Worm (Caenorhabditis elegans): ENCODE measurements around the gene col-91.
A peak's percentile ranks its signal among the peaks of the same experiment; 100 is the strongest.

col-91 gene

ce11 chrIII:8263377-8263776, at the start of gene col-91:
Gene col-91 (minus strand): TSS chrIII:8263664.
- peak; percentile 40 for TF ChIP-seq lin-14 (GFP tag; optimal IDR thresholded peaks at IDR 0.05)
- TF ChIP-seq ceh-8 (GFP tag; optimal IDR thresholded peaks at IDR 0.05) = no peak
- no peak for TF ChIP-seq ceh-90 (tag; optimal IDR thresholded peaks at IDR 0.05)
- peak in 3 of 6 experiments; percentile 3 to 42 (median 36) for TF ChIP-seq elt-3 (tag; optimal IDR thresholded peaks at IDR 0.05)
- TF ChIP-seq sox-4 (tag; optimal IDR thresholded peaks at IDR 0.05) = no peak
- no peak for TF ChIP-seq sup-37 (GFP tag; optimal IDR thresholded peaks at IDR 0.05)
- no peak for TF ChIP-seq nhr-12 (tag; optimal IDR thresholded peaks at IDR 0.05)
- TF ChIP-seq lsy-2 (tag; optimal IDR thresholded peaks at IDR 0.05) = no peak
- TF ChIP-seq vab-15 (tag; optimal IDR thresholded peaks at IDR 0.05) = no peak

- TF ChIP-seq pax-3 (tag; optimal IDR thresholded peaks at IDR 0.05) = no peak
- no peak for TF ChIP-seq hlh-4 (tag; optimal IDR thresholded peaks at IDR 0.05)
- TF ChIP-seq elt-3 (tag; optimal IDR thresholded peaks at IDR 0.05) = no peak
- no peak for TF ChIP-seq unc-86 (tag; optimal IDR thresholded peaks at IDR 0.05)
- TF ChIP-seq sup-37 (GFP tag; optimal IDR thresholded peaks at IDR 0.05) = no peak
- no peak for TF ChIP-seq tbx-2 (tag; optimal IDR thresholded peaks at IDR 0.05)
- TF ChIP-seq unc-98 (GFP tag; IDR thresholded peaks at IDR 0.05) = no peak
- no peak for TF ChIP-seq ztf-4 (tag; optimal IDR thresholded peaks at IDR 0.05)
- no peak for TF ChIP-seq nhr-85 (tag)
- TF ChIP-seq xbp-1 (tag; optimal IDR thresholded peaks at IDR 0.05) = no peak
These were observed 48.9 kb upstream of the col-91 start, which contains the start of gene F10E9.2 for ce11 chrIII:8312393-8312792. Gene F10E9.2 (plus strand): TSS chrIII:8312693.

ce11 chrIII:8310239-8311057, 47.0 kb upstream of the col-91 start, which contains the start of gene F10E9.3:
Gene F10E9.3 (plus strand): TSS chrIII:8311007.
- TF ChIP-seq mab-9 (GFP tag; IDR thresholded peaks at IDR 0.05) = no peak
- no peak for TF ChIP-seq ama-1 (optimal IDR thresholded peaks at IDR 0.05)
- TF ChIP-seq ztf-11 (tag; optimal IDR thresholded peaks at IDR 0.05) = no peak
- no peak for TF ChIP-seq ceh-88 (GFP tag; IDR thresholded peaks at IDR 0.05)
- TF ChIP-seq lin-39 (tag; optimal IDR thresholded peaks at IDR 0.05) = no peak
- no peak for TF ChIP-seq hlh-4 (tag; optimal IDR thresholded peaks at IDR 0.05)
- TF ChIP-seq zag-1 (tag; optimal IDR thresholded peaks at IDR 0.05) = no peak
- TF ChIP-seq lsy-2 (tag; optimal IDR thresholded peaks at IDR 0.05) = peak; percentile 80 to 97
- peak; percentile 3 for TF ChIP-seq C16A3.4 (tag; optimal IDR thresholded peaks at IDR 0.05)
- TF ChIP-seq nhr-85 (tag) = peak; percentile 78
- TF ChIP-seq swsn-7 (tag; optimal IDR thresholded peaks at IDR 0.05) = no peak
- TF ChIP-seq lin-35 (GFP tag; optimal IDR thresholded peaks at IDR 0.05) = peak; percentile 3 to 72
- peak; percentile 42 to 58 for TF ChIP-seq efl-1 (optimal IDR thresholded peaks at IDR 0.05)
- peak; percentile 16 to 86 for TF ChIP-seq efl-1 (GFP tag; optimal IDR thresholded peaks at IDR 0.05 in 1 of 2)
- no peak for TF ChIP-seq pax-3 (tag; optimal IDR thresholded peaks at IDR 0.05)
- peak in 2 of 3 experiments; percentile 36 to 55 for TF ChIP-seq dpl-1 (GFP tag; optimal IDR thresholded peaks at IDR 0.05)
- TF ChIP-seq C04F5.9 (tag; optimal IDR thresholded peaks at IDR 0.05) = no peak
- no peak for TF ChIP-seq nhr-19 (GFP tag; conservative IDR thresholded peaks at IDR 0.05)
- no peak for TF ChIP-seq ceh-8 (GFP tag; optimal IDR thresholded peaks at IDR 0.05)
- TF ChIP-seq skn-1 (tag; optimal IDR thresholded peaks at IDR 0.05) = peak; percentile 21
- TF ChIP-seq snu-23 (GFP tag; optimal IDR thresholded peaks at IDR 0.05) = peak; percentile 23
- no peak for TF ChIP-seq egl-13 (tag; optimal IDR thresholded peaks at IDR 0.05)
- no peak for TF ChIP-seq lir-3 (tag; optimal IDR thresholded peaks at IDR 0.05; ENCODE audit: poor library complexity)
- no peak for TF ChIP-seq jun-1 (tag; optimal IDR thresholded peaks at IDR 0.05)
- no peak for TF ChIP-seq lin-13 (GFP tag; optimal IDR thresholded peaks at IDR 0.05)
- TF ChIP-seq rnt-1 (tag; optimal IDR thresholded peaks at IDR 0.05) = peak; percentile 27
- no peak for TF ChIP-seq ceh-63 (GFP tag; optimal IDR thresholded peaks at IDR 0.05)
- TF ChIP-seq fos-1 (tag; optimal IDR thresholded peaks at IDR 0.05) = no peak
- TF ChIP-seq unc-98 (GFP tag; IDR thresholded peaks at IDR 0.05) = no peak
- peak; percentile 50 for TF ChIP-seq blmp-1 (tag; optimal IDR thresholded peaks at IDR 0.05)
